Worm (Caenorhabditis elegans): Measurements from ENCODE around the gene M7.7.

DNA sequence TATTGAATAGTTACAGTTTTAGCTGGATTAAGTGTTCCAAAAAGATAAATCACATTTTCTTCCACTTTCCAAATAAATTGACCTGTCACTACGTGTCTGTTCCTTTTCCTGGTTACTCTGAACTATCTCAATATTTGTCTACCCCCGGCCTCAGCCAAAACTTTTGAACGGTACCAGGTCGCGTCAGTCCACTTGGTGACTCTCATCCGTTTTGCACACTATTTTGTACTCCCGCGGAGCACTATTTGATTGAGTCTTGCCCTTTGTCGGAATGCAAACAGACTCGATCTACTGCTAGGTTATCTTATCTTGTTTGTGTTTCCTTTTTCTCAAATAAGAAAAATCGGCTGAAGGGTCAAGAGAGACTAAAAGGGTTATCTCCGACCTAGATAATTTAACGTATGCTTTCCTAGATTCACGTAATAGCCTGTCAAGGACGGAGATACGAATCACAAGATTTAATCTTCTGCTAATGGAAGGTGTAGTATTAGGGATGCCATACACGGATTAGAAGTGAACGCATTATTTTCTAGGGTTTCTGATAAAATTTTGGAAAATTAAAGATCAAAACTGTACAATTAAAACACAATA lies 30.4 kb downstream of the M7.7 start:
- no peak for TF ChIP-seq Y56A3A.18 (GFP tag; IDR thresholded peaks at IDR 0.05)
- no peak for TF ChIP-seq unc-130 (GFP tag; optimal IDR thresholded peaks at IDR 0.05)
- TF ChIP-seq ama-1 (optimal IDR thresholded peaks at IDR 0.05) = peak; percentile 5
- TF ChIP-seq ama-1 (GFP tag; optimal IDR thresholded peaks at IDR 0.05) = no peak
- TF ChIP-seq mxl-1 (tag; optimal IDR thresholded peaks at IDR 0.05) = no peak
- no peak for TF ChIP-seq mel-28 (tag; optimal IDR thresholded peaks at IDR 0.05; ENCODE audit: borderline replicate concordance)

Measured in whole organism, young adult.